Worm (Caenorhabditis elegans) whole organism, L1 larva: ENCODE results near the gene C08D8.1.

Experiments
- hlh-4 ChIP-seq: sonication (generic microtip); optimal IDR thresholded peaks from 2 replicates; lab custom pipeline; 2016; ENCODE audit warnings: mild to moderate bottlenecking, missing genetic modification characterization, missing compliant biosample characterization
- mep-1 ChIP-seq: fragments of 150-350 bp; optimal IDR thresholded peaks from 2 replicates; lab custom pipeline; 2014; ENCODE audit warnings: missing biosample characterization, missing genetic modification characterization
- nhr-47 ChIP-seq: sonication (generic microtip); optimal IDR thresholded peaks from 2 replicates; lab custom pipeline; 2016; ENCODE audit warnings: mild to moderate bottlenecking, missing genetic modification characterization, moderate library complexity, missing compliant biosample characterization
- skn-1 ChIP-seq: fragments of 150-350 bp; optimal IDR thresholded peaks from 2 replicates; lab custom pipeline; 2014; ENCODE audit warnings: missing biosample characterization, missing genetic modification characterization

ce11 chrV:8359792-8360191 lies 14.2 kb downstream of the C08D8.1 start, which contains the start of gene F38E1.6:
- TF ChIP-seq skn-1 (tag; lab: Kevin White, UChicago) (no peak), hlh-4 (no peak), mep-1 (tag; lab: Kevin White, UChicago) (no peak), nhr-47 (tag; lab: Kevin White, UChicago) (no peak)
